Worm (Caenorhabditis elegans) whole organism, L4/young adult: ENCODE results near the gene C36A4.4.

ENCODE experiments used
- W03F9.2 ChIP-seq: fragments of 150-350 bp; optimal IDR thresholded peaks from 2 replicates; lab custom pipeline; 2014; ENCODE audit warnings: missing biosample characterization, missing genetic modification characterization
- dao-5 ChIP-seq: sonication (generic microtip); optimal IDR thresholded peaks from 2 replicates; lab custom pipeline; 2016; ENCODE audit warnings: missing genotype, missing genetic modification characterization, moderate library complexity, missing compliant biosample characterization
- him-1 ChIP-seq: sonication (generic microtip); optimal IDR thresholded peaks from 2 replicates; lab custom pipeline; 2016; ENCODE audit warnings: missing genotype, missing genetic modification reagents, missing genetic modification characterization, missing compliant biosample characterization

- TF ChIP-seq him-1 (tag; lab: Kevin White, UChicago) (no peak), W03F9.2 (no peak), dao-5 (tag; lab: Kevin White, UChicago) (no peak)
These were observed 30.9 kb downstream of the C36A4.4 start for ce11 chrIII:3812369-3812993.
